Fruit fly (Drosophila melanogaster) whole organism, embryonic: ENCODE results near the gene rut.

Experiments used
- Antp ChIP-seq: fragments of 200-800 bp; sonication (Bioruptor generic); optimal IDR thresholded peaks from 3 replicates; lab custom pipeline; 2016; ENCODE audit warnings: missing biosample characterization, missing genetic modification characterization
- Awh ChIP-seq: fragments of 200-800 bp; sonication (Bioruptor generic); IDR thresholded peaks from 2 replicates; pipeline ENCODE4, ENCODE4 v1.3.6; 2022; ENCODE audit warnings: missing biosample characterization, missing genetic modification characterization
- CG10979 ChIP-seq: fragments of 200-800 bp; sonication (Bioruptor generic); optimal IDR thresholded peaks from 2 replicates; lab custom pipeline; 2018; ENCODE audit warnings: missing biosample characterization, mild to moderate bottlenecking, missing genetic modification characterization, moderate library complexity
- CG11085 ChIP-seq: fragments of 200-800 bp; sonication (Bioruptor generic); IDR thresholded peaks from 2 replicates; pipeline ENCODE4 v1.3.6; 2022; ENCODE audit warnings: missing biosample characterization, missing genetic modification characterization
- CG11247 ChIP-seq: fragments of 200-800 bp; sonication (Bioruptor generic); IDR thresholded peaks from 2 replicates; pipeline ENCODE4 v1.3.6; 2022; ENCODE audit warnings: missing biosample characterization, missing genetic modification characterization
- CG11695 ChIP-seq: fragments of 200-800 bp; sonication (Bioruptor generic); IDR thresholded peaks from 3 replicates; pipeline ENCODE4 v1.3.6; 2022; ENCODE audit warnings: missing biosample characterization, missing genetic modification characterization
- CG12104 ChIP-seq: fragments of 200-800 bp; sonication (Bioruptor generic); optimal IDR thresholded peaks from 3 replicates; lab custom pipeline; 2016; ENCODE audit warnings: missing biosample characterization, missing genetic modification characterization
- CG12769 ChIP-seq: fragments of 200-800 bp; sonication (Bioruptor generic); optimal IDR thresholded peaks from 2 replicates; lab custom pipeline; 2019; ENCODE audit warnings: missing biosample characterization, mild to moderate bottlenecking, missing genetic modification characterization, moderate library complexity
- CG13424 ChIP-seq: fragments of 200-800 bp; sonication (Bioruptor generic); optimal IDR thresholded peaks from 2 replicates; lab custom pipeline; 2019; ENCODE audit warnings: missing biosample characterization, mild to moderate bottlenecking, missing genetic modification characterization, moderate library complexity
- CG13894 ChIP-seq: fragments of 200-800 bp; sonication (Bioruptor generic); optimal IDR thresholded peaks from 3 replicates; lab custom pipeline; 2018; ENCODE audit warnings: missing biosample characterization, mild to moderate bottlenecking, missing genetic modification characterization, moderate library complexity
- CG18476 ChIP-seq: fragments of 200-800 bp; sonication (Bioruptor generic); optimal IDR thresholded peaks from 2 replicates; lab custom pipeline; 2016; ENCODE audit warnings: missing biosample characterization, mild to moderate bottlenecking, missing genetic modification characterization
- CG2116 ChIP-seq: fragments of 200-800 bp; sonication (Bioruptor generic); optimal IDR thresholded peaks from 3 replicates; lab custom pipeline; 2018; ENCODE audit warnings: missing biosample characterization, mild to moderate bottlenecking, missing genetic modification characterization
- CG31224 ChIP-seq: fragments of 200-800 bp; sonication (Bioruptor generic); IDR thresholded peaks from 2 replicates; pipeline ENCODE4 v1.3.6; 2022; ENCODE audit warnings: missing biosample characterization, missing genetic modification characterization
- CG4360 ChIP-seq: fragments of 200-800 bp; sonication (Bioruptor generic); IDR thresholded peaks from 2 replicates; pipeline ENCODE4 v1.3.6; 2022; ENCODE audit warnings: missing biosample characterization, missing genetic modification characterization
- CG5180 ChIP-seq: fragments of 200-800 bp; sonication (Bioruptor generic); optimal IDR thresholded peaks from 3 replicates; lab custom pipeline; 2017; ENCODE audit warnings: missing biosample characterization, missing genetic modification characterization, mild to moderate bottlenecking, moderate library complexity, missing genetic modification reagents
- CG7745 ChIP-seq: fragments of 200-800 bp; sonication (Bioruptor generic); optimal IDR thresholded peaks from 2 replicates; lab custom pipeline; 2018; ENCODE audit warnings: missing biosample characterization, mild to moderate bottlenecking, missing genetic modification characterization, moderate library complexity
- CG7786 ChIP-seq: fragments of 200-800 bp; sonication (Bioruptor generic); optimal IDR thresholded peaks from 2 replicates; lab custom pipeline; 2016; ENCODE audit warnings: missing biosample characterization, missing genetic modification characterization
- Chrac-16 ChIP-seq: fragments of 200-800 bp; sonication (Bioruptor generic); optimal IDR thresholded peaks from 3 replicates; lab custom pipeline; 2016; ENCODE audit warnings: missing biosample characterization, missing genetic modification characterization
- HLHmδ ChIP-seq: fragments of 200-800 bp; sonication (Bioruptor generic); optimal IDR thresholded peaks from 2 replicates; lab custom pipeline; 2018; ENCODE audit warnings: missing biosample characterization, mild to moderate bottlenecking, missing genetic modification characterization, moderate library complexity
- Lhr ChIP-seq: fragments of 200-800 bp; sonication (Bioruptor generic); optimal IDR thresholded peaks from 3 replicates; lab custom pipeline; 2017; ENCODE audit warnings: mild to moderate bottlenecking, missing biosample characterization, missing genetic modification reagents, missing genetic modification characterization
- NC2β ChIP-seq: fragments of 200-800 bp; sonication (Bioruptor generic); optimal IDR thresholded peaks from 2 replicates; lab custom pipeline; 2016; ENCODE audit warnings: missing biosample characterization, missing genetic modification characterization
- Oli ChIP-seq: fragments of 200-800 bp; sonication (Bioruptor generic); optimal IDR thresholded peaks from 2 replicates; lab custom pipeline; 2018; ENCODE audit warnings: missing biosample characterization, mild to moderate bottlenecking, missing genetic modification characterization, moderate library complexity
- Rx ChIP-seq: fragments of 200-800 bp; sonication (Bioruptor generic); IDR thresholded peaks from 2 replicates; pipeline ENCODE4 v1.3.6; 2022; ENCODE audit warnings: missing biosample characterization, missing genetic modification characterization
- al ChIP-seq: fragments of 200-800 bp; sonication (Bioruptor generic); IDR thresholded peaks from 2 replicates; pipeline ENCODE4 v1.3.6; 2022; ENCODE audit warnings: missing biosample characterization, missing genetic modification characterization
- ase ChIP-seq: fragments of 200-800 bp; sonication (Bioruptor generic); IDR thresholded peaks from 3 replicates; pipeline ENCODE4 v1.3.6; 2022; ENCODE audit warnings: missing biosample characterization, missing genetic modification characterization
- bab2 ChIP-seq: fragments of 200-800 bp; sonication (Bioruptor generic); optimal IDR thresholded peaks from 2 replicates; lab custom pipeline; 2016; ENCODE audit warnings: missing biosample characterization, missing genetic modification characterization
- chinmo ChIP-seq: fragments of 200-800 bp; sonication (Bioruptor generic); IDR thresholded peaks from 4 replicates; pipeline ENCODE4 v1.3.6; 2022; ENCODE audit warnings: missing biosample characterization, missing genetic modification characterization; ENCODE audit not compliant: partially characterized antibody
- crol ChIP-seq: fragments of 200-800 bp; sonication (Bioruptor generic); IDR thresholded peaks from 2 replicates; pipeline ENCODE4 v1.3.6; 2022; ENCODE audit warnings: missing biosample characterization, missing genetic modification characterization
- gsb ChIP-seq: fragments of 200-800 bp; sonication (Bioruptor generic); IDR thresholded peaks from 2 replicates; pipeline ENCODE4 v1.3.6; 2022; ENCODE audit warnings: missing biosample characterization, missing genetic modification characterization
- gsb-n ChIP-seq: fragments of 200-800 bp; sonication (Bioruptor generic); optimal IDR thresholded peaks from 3 replicates; lab custom pipeline; 2018; ENCODE audit warnings: missing biosample characterization, mild to moderate bottlenecking, missing genetic modification characterization
- gt ChIP-seq: fragments of 200-800 bp; sonication (Bioruptor generic); IDR thresholded peaks from 2 replicates; pipeline ENCODE4 v1.3.6; 2022; ENCODE audit warnings: missing biosample characterization, missing genetic modification characterization
- hkb ChIP-seq, 2 experiments: fragments of 200-800 bp in 1 of 2; fragments of >200 bp in 1 of 2; sonication (Bioruptor generic) in 1 of 2; IDR thresholded peaks in 1 of 2; optimal IDR thresholded peaks in 1 of 2; 2 replicates each; pipeline versions ENCODE4 v1.3.6 to Lab custom; 2017 to 2022; ENCODE audit warnings: missing biosample characterization in 1 of 2, missing genetic modification characterization in 1 of 2
- lola ChIP-seq, 3 experiments: fragments of >200 bp in 2 of 3; fragments of 200-800 bp in 1 of 3; sonication (Bioruptor generic) in 1 of 3; optimal IDR thresholded peaks; 2 replicates each; lab custom pipeline; 2017 to 2019; ENCODE audit warnings: missing biosample characterization in 3 of 3, missing genetic modification characterization in 3 of 3, mild to moderate bottlenecking in 1 of 3, moderate library complexity in 1 of 3
- oc ChIP-seq: fragments of 200-800 bp; sonication (Bioruptor generic); optimal IDR thresholded peaks from 2 replicates; lab custom pipeline; 2018; ENCODE audit warnings: missing biosample characterization, mild to moderate bottlenecking, missing genetic modification characterization, moderate library complexity
- p53 ChIP-seq: fragments of 200-800 bp; sonication (Bioruptor generic); optimal IDR thresholded peaks from 2 replicates; lab custom pipeline; 2016; ENCODE audit warnings: missing biosample characterization, missing genetic modification characterization
- rib ChIP-seq: fragments of 200-800 bp; sonication (Bioruptor generic); IDR thresholded peaks from 2 replicates; pipeline ENCODE4 v1.3.6; 2022; ENCODE audit warnings: missing biosample characterization, missing genetic modification characterization
- salm ChIP-seq: fragments of 200-800 bp; sonication (Bioruptor generic); optimal IDR thresholded peaks from 2 replicates; lab custom pipeline; 2018; ENCODE audit warnings: missing biosample characterization, mild to moderate bottlenecking, missing genetic modification characterization
- sd ChIP-seq: fragments of 200-800 bp; sonication (Bioruptor generic); optimal IDR thresholded peaks from 3 replicates; lab custom pipeline; 2018; ENCODE audit warnings: missing biosample characterization, mild to moderate bottlenecking, missing genetic modification characterization, moderate library complexity
- sens ChIP-seq: fragments of 200-800 bp; sonication (Bioruptor generic); peaks from one replicate; lab custom pipeline; 2016; ENCODE audit warnings: missing biosample characterization, missing genetic modification characterization
- slou ChIP-seq: fragments of 200-800 bp; sonication (Bioruptor generic); optimal IDR thresholded peaks from 3 replicates; lab custom pipeline; 2016; ENCODE audit warnings: missing biosample characterization, missing genetic modification characterization
- sqz ChIP-seq: fragments of 200-800 bp; sonication (Bioruptor generic); optimal IDR thresholded peaks from 3 replicates; lab custom pipeline; 2018; ENCODE audit warnings: missing biosample characterization, mild to moderate bottlenecking, missing genetic modification characterization
- tup ChIP-seq: fragments of 200-800 bp; sonication (Bioruptor generic); optimal IDR thresholded peaks from 2 replicates; lab custom pipeline; 2016; ENCODE audit warnings: missing biosample characterization, mild to moderate bottlenecking, missing genetic modification characterization, moderate library complexity
- wek ChIP-seq: fragments of 200-800 bp; sonication (Bioruptor generic); optimal IDR thresholded peaks from 3 replicates; lab custom pipeline; 2018; ENCODE audit warnings: missing biosample characterization, mild to moderate bottlenecking, missing genetic modification characterization, moderate library complexity
- zf30C ChIP-seq: fragments of 200-800 bp; sonication (Bioruptor generic); optimal IDR thresholded peaks from 3 replicates; lab custom pipeline; 2018; ENCODE audit warnings: missing biosample characterization, mild to moderate bottlenecking, missing genetic modification characterization

Gene rut

dm6 chrX:14825922-14826617 is at the start of gene rut (continued):
- TF ChIP-seq CG13424 (tag; lab: Kevin White, UChicago): no peak
- TF ChIP-seq NC2β: no peak
- TF ChIP-seq CG11695 (GFP tag; lab: Robert Waterston, UW): 0 out of 3 replicates have a peak, but pooled peaks have one; percentile 7
- TF ChIP-seq CG12104: no peak
- no peak for TF ChIP-seq gsb-n

- 0 out of 4 replicates have a peak, but pooled peaks have one; percentile 29 for TF ChIP-seq chinmo (GFP tag; lab: Robert Waterston, UW)
- no peak for TF ChIP-seq CG10979 (tag; lab: Kevin White, UChicago)
- no peak for TF ChIP-seq wek (GFP tag; lab: Kevin White, UChicago)
- TF ChIP-seq sens (GFP tag; lab: Kevin White, UChicago): peak; percentile 25
- TF ChIP-seq CG5180 (GFP tag; lab: Kevin White, UChicago): peak; percentile 97
- no peak for TF ChIP-seq tup (GFP tag; lab: Kevin White, UChicago)
These were observed 45.2 kb upstream of the rut start, which contains the start of gene CG9518 for dm6 chrX:14871028-14871427. TSS of gene CG9518 (minus strand) at chrX:14871181.

- TF ChIP-seq wek (GFP tag; lab: Kevin White, UChicago) (no peak), chinmo (GFP tag; lab: Robert Waterston, UW) (0 out of 4 replicates have a peak, but pooled peaks have one; percentile 17), sd (tag; lab: Kevin White, UChicago) (peak; percentile 46), CG7745 (no peak), hkb (optimal IDR thresholded peaks at IDR 0.05; lab: Kevin White, UChicago) (no peak), hkb (GFP tag; IDR thresholded peaks at IDR 0.05; lab: Robert Waterston, UW) (no peak), HLHmδ (GFP tag; lab: Kevin White, UChicago) (no peak), Chrac-16 (GFP tag; lab: Kevin White, UChicago) (no peak), CG5180 (GFP tag; lab: Kevin White, UChicago) (peak; percentile 34), sqz (GFP tag; lab: Kevin White, UChicago) (peak; percentile 53), CG13894 (tag; lab: Kevin White, UChicago) (peak; percentile 24), Antp (GFP tag; lab: Kevin White, UChicago) (no peak), Rx (GFP tag; lab: Robert Waterston, UW) (no peak), crol (GFP tag; lab: Robert Waterston, UW) (peak; percentile 82), bab2 (GFP tag; lab: Kevin White, UChicago) (no peak), p53 (GFP tag; lab: Kevin White, UChicago) (no peak), ase (GFP tag; lab: Robert Waterston, UW) (no peak), Oli (tag; lab: Kevin White, UChicago) (no peak), CG12769 (peak; percentile 64)
These were observed 42.5 kb upstream of the rut start for dm6 chrX:14868414-14868813.

- no peak for TF ChIP-seq lola (GFP tag; optimal IDR thresholded peaks at IDR 0.05; lab: Kevin White, UChicago)
- no peak for TF ChIP-seq CG11085 (GFP tag; lab: Robert Waterston, UW)
- no peak for TF ChIP-seq CG2116
- TF ChIP-seq rib (GFP tag; lab: Robert Waterston, UW): no peak
- TF ChIP-seq gsb (GFP tag; lab: Robert Waterston, UW): no peak
- TF ChIP-seq CG13894 (tag; lab: Kevin White, UChicago): peak; percentile 50
- no peak for TF ChIP-seq CG31224 (GFP tag; lab: Robert Waterston, UW)
- no peak for TF ChIP-seq zf30C (GFP tag; lab: Kevin White, UChicago)
- no peak for TF ChIP-seq Lhr (GFP tag; lab: Kevin White, UChicago)
- no peak for TF ChIP-seq slou (GFP tag; lab: Kevin White, UChicago)
- TF ChIP-seq Awh (GFP tag; lab: Robert Waterston, UW): no peak
- no peak for TF ChIP-seq al (GFP tag; lab: Robert Waterston, UW)
- TF ChIP-seq chinmo (GFP tag; lab: Robert Waterston, UW): 0 out of 4 replicates have a peak, but pooled peaks have one; percentile 68
- TF ChIP-seq CG7786 (GFP tag; lab: Kevin White, UChicago): no peak
- no peak for TF ChIP-seq salm
- peak; percentile 20 for TF ChIP-seq oc (tag; lab: Kevin White, UChicago)
- no peak for TF ChIP-seq CG18476
- peak; percentile 71 for TF ChIP-seq sqz (GFP tag; lab: Kevin White, UChicago)
- TF ChIP-seq CG11247 (GFP tag; lab: Robert Waterston, UW): no peak
- TF ChIP-seq CG4360: no peak
- no peak for TF ChIP-seq gt (GFP tag; lab: Robert Waterston, UW)
These were observed 41.0 kb upstream of the rut start for dm6 chrX:14866911-14867310.
